Worm (Caenorhabditis elegans): ENCODE measurements around the gene frpr-13.
"Not testable (repeated sequence)": the region's sequence is repeated elsewhere in the genome, so short reads cannot be mapped to it uniquely, and the experiment has no call there.

frpr-13 gene

ce11 chrV:8898756-8899155 is at the start of gene frpr-13:
Gene frpr-13 (plus strand): TSS chrV:8899056.
- TF ChIP-seq F13H6.1 (tag; optimal IDR thresholded peaks at IDR 0.05) (no peak), ceh-82 (tag; optimal IDR thresholded peaks at IDR 0.05) (no peak), aly-2 (tag; optimal IDR thresholded peaks at IDR 0.05) (no peak), zag-1 (tag; optimal IDR thresholded peaks at IDR 0.05) (no peak), dmd-4 (tag; optimal IDR thresholded peaks at IDR 0.05) (no peak), ztf-11 (tag; optimal IDR thresholded peaks at IDR 0.05) (no peak), nhr-21 (tag; optimal IDR thresholded peaks at IDR 0.05) (no peak), nhr-10 (tag; optimal IDR thresholded peaks at IDR 0.05) (no peak), unc-39 (tag; optimal IDR thresholded peaks at IDR 0.05) (no peak), nhr-12 (tag; optimal IDR thresholded peaks at IDR 0.05) (no peak), ama-1 (optimal IDR thresholded peaks at IDR 0.05) (no peak), nhr-23 (tag; optimal IDR thresholded peaks at IDR 0.05) (no peak), skn-1 (tag; optimal IDR thresholded peaks at IDR 0.05) (no peak)

ce11 chrV:8861949-8862348 is 36.9 kb upstream of the frpr-13 start, which contains the start of gene F07B7.12:
Gene F07B7.12 (minus strand): TSS chrV:8862049.
- not testable (repeated sequence) for TF ChIP-seq nhr-10 (tag; optimal IDR thresholded peaks at IDR 0.05); mbf-1 (tag; optimal IDR thresholded peaks at IDR 0.05); sma-9 (GFP tag; optimal IDR thresholded peaks at IDR 0.05); sma-9 (tag; optimal IDR thresholded peaks at IDR 0.05)

ce11 chrV:8897942-8898419 is 875 bp upstream of the frpr-13 start, which contains the start of the genes his-17 and his-18:
Gene his-17 (minus strand): TSS chrV:8897992.
Gene his-18 (plus strand): TSS chrV:8898228.
- not testable (repeated sequence) for TF ChIP-seq nhr-21, nhr-23, lin-39 (tag; optimal IDR thresholded peaks at IDR 0.05)

DNA sequence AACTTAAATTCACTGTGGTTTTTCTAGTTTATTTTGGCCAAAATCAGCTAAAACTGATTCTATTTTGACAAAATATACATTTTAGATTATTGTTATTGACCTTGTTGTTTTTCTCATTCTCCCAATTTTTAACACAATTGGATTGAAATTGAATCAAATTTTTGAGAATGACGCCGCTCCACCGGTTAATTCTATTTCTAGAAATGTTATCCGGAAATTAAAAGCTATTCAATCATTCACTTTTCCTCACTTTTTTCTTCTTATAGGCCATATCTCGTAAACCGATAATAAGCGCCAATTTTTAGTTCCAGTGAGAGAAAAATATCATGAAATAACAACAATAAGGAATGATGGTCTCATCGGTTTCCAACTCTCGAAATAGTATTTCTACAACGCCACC is 3.8 kb downstream of the frpr-13 start, which contains the start of gene frpr-12:
Gene frpr-12, plus strand, starts transcription at position 301 of the 400 bp plus-strand sequence.
- no peak for TF ChIP-seq dmd-4 (tag; optimal IDR thresholded peaks at IDR 0.05)

DNA sequence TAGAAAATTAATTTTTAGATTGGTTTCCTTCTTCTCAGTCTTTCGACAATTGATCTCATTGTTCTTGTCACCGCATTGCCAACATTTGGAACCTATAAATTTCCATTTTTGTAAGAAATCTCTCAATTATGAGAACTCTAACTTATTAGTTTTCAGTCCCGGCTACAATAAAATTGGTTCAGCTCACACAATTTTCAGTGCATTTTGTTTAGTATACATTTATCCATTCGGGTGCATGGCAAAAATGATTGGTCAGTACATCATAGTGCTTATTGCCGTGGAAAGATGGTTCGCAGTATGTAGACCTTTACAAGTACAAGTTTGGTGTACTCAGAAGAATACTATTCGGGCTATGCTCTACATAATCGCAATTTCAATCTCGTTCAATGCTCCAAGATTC is 5.1 kb downstream of the frpr-13 start:
- TF ChIP-seq ama-1 (optimal IDR thresholded peaks at IDR 0.05), result no peak
- no peak for TF ChIP-seq mbf-1 (tag; optimal IDR thresholded peaks at IDR 0.05)
- no peak for TF ChIP-seq nhr-6 (tag; optimal IDR thresholded peaks at IDR 0.05)
- no peak for TF ChIP-seq unc-39 (tag; optimal IDR thresholded peaks at IDR 0.05)
- TF ChIP-seq peb-1 (tag; optimal IDR thresholded peaks at IDR 0.05), result no peak
- no peak for TF ChIP-seq sma-3 (GFP tag; optimal IDR thresholded peaks at IDR 0.05)
- TF ChIP-seq sem-4 (tag; optimal IDR thresholded peaks at IDR 0.05), result no peak
- TF ChIP-seq lin-11 (tag; optimal IDR thresholded peaks at IDR 0.05), result no peak
- no peak for TF ChIP-seq skn-1 (tag; optimal IDR thresholded peaks at IDR 0.05)
- TF ChIP-seq unc-62 (GFP tag; optimal IDR thresholded peaks at IDR 0.05), result no peak
- no peak for TF ChIP-seq R02D3.7 (tag; optimal IDR thresholded peaks at IDR 0.05)
- TF ChIP-seq sma-9 (GFP tag; optimal IDR thresholded peaks at IDR 0.05), result no peak
- TF ChIP-seq sma-9 (tag; optimal IDR thresholded peaks at IDR 0.05), result no peak
- no peak for TF ChIP-seq F13H6.1 (tag; optimal IDR thresholded peaks at IDR 0.05)
- no peak for TF ChIP-seq mab-5 (tag; optimal IDR thresholded peaks at IDR 0.05)

DNA sequence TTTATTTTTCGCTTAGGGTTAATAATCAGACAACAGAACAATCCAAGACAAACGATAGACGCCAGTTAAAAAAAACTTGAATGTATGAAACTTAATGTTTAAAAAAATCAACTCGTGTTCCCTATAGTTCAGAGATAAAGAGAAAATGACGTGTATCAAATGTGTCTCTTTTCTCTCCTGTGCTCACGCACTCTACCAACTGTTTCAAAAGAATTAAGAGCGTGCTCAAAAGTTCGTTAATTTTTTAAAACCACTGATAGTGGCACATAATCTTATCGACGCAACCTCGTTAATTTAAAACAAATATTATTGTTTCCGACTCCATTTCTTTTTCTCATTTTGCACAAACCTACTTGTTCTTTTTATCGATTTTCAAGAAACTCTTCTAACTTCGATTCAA is 6.8 kb downstream of the frpr-13 start:
- no peak for TF ChIP-seq sem-4 (tag; optimal IDR thresholded peaks at IDR 0.05)
- no peak for TF ChIP-seq ceh-16 (tag; optimal IDR thresholded peaks at IDR 0.05)
- no peak for TF ChIP-seq nhr-23 (tag; optimal IDR thresholded peaks at IDR 0.05)
- TF ChIP-seq skn-1 (tag; optimal IDR thresholded peaks at IDR 0.05), result no peak
- TF ChIP-seq peb-1 (tag; optimal IDR thresholded peaks at IDR 0.05), result no peak
- no peak for TF ChIP-seq snpc-4 (tag; optimal IDR thresholded peaks at IDR 0.05)
- no peak for TF ChIP-seq lin-39 (tag; optimal IDR thresholded peaks at IDR 0.05)
- no peak for TF ChIP-seq elt-3 (tag; optimal IDR thresholded peaks at IDR 0.05)
- peak; percentile 26 for TF ChIP-seq F13H6.1 (tag; optimal IDR thresholded peaks at IDR 0.05)
- no peak for TF ChIP-seq aly-2 (tag; optimal IDR thresholded peaks at IDR 0.05)
- peak; percentile 55 for TF ChIP-seq crh-2 (tag; optimal IDR thresholded peaks at IDR 0.05)
- TF ChIP-seq dmd-4 (tag; optimal IDR thresholded peaks at IDR 0.05), result no peak
- peak; percentile 16 for TF ChIP-seq unc-55 (GFP tag; optimal IDR thresholded peaks at IDR 0.05)
- no peak for TF ChIP-seq nhr-11 (tag; optimal IDR thresholded peaks at IDR 0.05)
- TF ChIP-seq blmp-1 (tag; optimal IDR thresholded peaks at IDR 0.05; ENCODE audit: insufficient read depth), result no peak
- no peak for TF ChIP-seq ztf-11 (tag; optimal IDR thresholded peaks at IDR 0.05)
- TF ChIP-seq nhr-10 (tag; optimal IDR thresholded peaks at IDR 0.05), result no peak
- TF ChIP-seq C34F6.9 (tag; optimal IDR thresholded peaks at IDR 0.05), result no peak
- TF ChIP-seq sma-9 (GFP tag; optimal IDR thresholded peaks at IDR 0.05), result peak; percentile 47
- no peak for TF ChIP-seq sma-9 (tag; optimal IDR thresholded peaks at IDR 0.05)
- TF ChIP-seq mdl-1 (tag; optimal IDR thresholded peaks at IDR 0.05), result no peak
- TF ChIP-seq nhr-25 (tag; optimal IDR thresholded peaks at IDR 0.05), result no peak
- no peak for TF ChIP-seq nhr-21 (tag; optimal IDR thresholded peaks at IDR 0.05)
- TF ChIP-seq unc-62 (GFP tag; optimal IDR thresholded peaks at IDR 0.05), result no peak
- TF ChIP-seq R02D3.7 (tag; optimal IDR thresholded peaks at IDR 0.05), result no peak
- no peak for TF ChIP-seq ztf-1 (GFP tag; conservative IDR thresholded peaks at IDR 0.05)
- peak; percentile 76 for TF ChIP-seq fos-1 (tag; optimal IDR thresholded peaks at IDR 0.05)
- TF ChIP-seq mab-5 (tag; optimal IDR thresholded peaks at IDR 0.05), result no peak
